Worm (Caenorhabditis elegans): Measurements from ENCODE around the gene mca-1.

DNA sequence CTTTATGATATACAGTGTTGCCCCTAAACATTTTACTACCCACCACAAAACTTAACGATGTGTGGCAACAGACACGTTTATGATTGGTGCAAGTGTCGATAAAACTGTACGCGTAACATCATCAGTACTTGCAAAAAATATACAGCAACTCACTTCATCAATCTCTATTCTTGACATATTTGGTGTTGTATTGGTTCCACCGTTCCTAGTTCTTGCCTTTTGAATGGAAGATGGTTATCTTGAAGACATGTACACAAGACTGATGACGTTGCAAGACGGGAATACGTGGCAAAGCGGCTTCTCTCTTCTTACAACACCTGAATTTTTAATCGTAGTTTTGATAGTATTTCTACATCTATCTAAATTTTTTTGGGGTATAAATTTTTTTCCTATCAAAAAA is 23.8 kb downstream of the mca-1 start:
- TF ChIP-seq unc-62 (GFP tag; optimal IDR thresholded peaks at IDR 0.05) = no peak
- no peak for TF ChIP-seq fkh-10 (GFP tag; optimal IDR thresholded peaks at IDR 0.05)
- TF ChIP-seq jun-1 (tag; optimal IDR thresholded peaks at IDR 0.05) = no peak
- no peak for TF ChIP-seq nhr-76 (tag; optimal IDR thresholded peaks at IDR 0.05)
- TF ChIP-seq elt-2 (tag; optimal IDR thresholded peaks at IDR 0.05) = no peak
- no peak for TF ChIP-seq unc-39 (tag; optimal IDR thresholded peaks at IDR 0.05)
- TF ChIP-seq snpc-4 (tag; optimal IDR thresholded peaks at IDR 0.05) = no peak
- no peak for TF ChIP-seq ama-1 (optimal IDR thresholded peaks at IDR 0.05)
- TF ChIP-seq nhr-25 (tag; optimal IDR thresholded peaks at IDR 0.05) = peak; percentile 4
- no peak for TF ChIP-seq lin-39 (tag; optimal IDR thresholded peaks at IDR 0.05)
- TF ChIP-seq ceh-9 (tag; optimal IDR thresholded peaks at IDR 0.05) = no peak
